Worm (Caenorhabditis elegans): Measurements from ENCODE around the gene dgk-2.

- TF ChIP-seq ama-1 (optimal IDR thresholded peaks at IDR 0.05), result no peak
- TF ChIP-seq nhr-21 (tag; optimal IDR thresholded peaks at IDR 0.05), result no peak
- TF ChIP-seq zag-1 (tag; optimal IDR thresholded peaks at IDR 0.05), result no peak
- TF ChIP-seq sma-9 (GFP tag; optimal IDR thresholded peaks at IDR 0.05), result no peak
- no peak for TF ChIP-seq sma-9 (tag; optimal IDR thresholded peaks at IDR 0.05)
- TF ChIP-seq F13H6.1 (tag; optimal IDR thresholded peaks at IDR 0.05), result no peak
- TF ChIP-seq ceh-16 (tag; optimal IDR thresholded peaks at IDR 0.05), result no peak
- no peak for TF ChIP-seq alr-1 (tag; optimal IDR thresholded peaks at IDR 0.05)
- no peak for TF ChIP-seq nhr-10 (tag; optimal IDR thresholded peaks at IDR 0.05)
These were observed 17.0 kb upstream of the dgk-2 start for ce11 chrX:4521166-4521565.
